Fruit fly (Drosophila melanogaster) whole organism, prepupa: ENCODE data around the gene CG17919.

ENCODE experiments used
- Blimp-1 ChIP-seq: fragments of 200-800 bp; sonication (Bioruptor generic); optimal IDR thresholded peaks from 3 replicates; lab custom pipeline; 2017; ENCODE audit warnings: missing biosample characterization, missing genetic modification characterization, mild to moderate bottlenecking, moderate library complexity, missing genetic modification reagents
- CG10631 ChIP-seq: fragments of 200-800 bp; sonication (Bioruptor generic); optimal IDR thresholded peaks from 2 replicates; lab custom pipeline; 2016; ENCODE audit warnings: missing biosample characterization, missing genetic modification characterization
- CG10669 ChIP-seq: fragments of 200-800 bp; sonication (Bioruptor generic); optimal IDR thresholded peaks from 3 replicates; lab custom pipeline; 2018; ENCODE audit warnings: missing biosample characterization, mild to moderate bottlenecking, missing genetic modification characterization, moderate library complexity
- CG11294 ChIP-seq: fragments of 200-800 bp; sonication (Bioruptor generic); IDR thresholded peaks from 2 replicates; pipeline ENCODE4 v1.3.6; 2022; ENCODE audit warnings: missing biosample characterization, missing genetic modification characterization
- CG11762 ChIP-seq: fragments of 200-800 bp; sonication (Bioruptor generic); optimal IDR thresholded peaks from 3 replicates; lab custom pipeline; 2016; ENCODE audit warnings: missing biosample characterization, missing genetic modification characterization; ENCODE audit not compliant: insufficient read depth
- CG15336 ChIP-seq: fragments of 200-800 bp; sonication (Bioruptor generic); IDR thresholded peaks from 2 replicates; pipeline ENCODE4 v1.3.6; 2022; ENCODE audit warnings: missing biosample characterization, missing genetic modification characterization
- CG1621 ChIP-seq: fragments of 200-800 bp; sonication (Bioruptor generic); optimal IDR thresholded peaks from 3 replicates; lab custom pipeline; 2018; ENCODE audit warnings: missing biosample characterization, mild to moderate bottlenecking, missing genetic modification characterization
- CG3032 ChIP-seq: fragments of 200-800 bp; optimal IDR thresholded peaks from 2 replicates; lab custom pipeline; 2019; ENCODE audit warnings: missing biosample characterization, mild to moderate bottlenecking, missing genetic modification characterization, moderate library complexity
- CG34406 ChIP-seq: fragments of 200-800 bp; sonication (Bioruptor generic); optimal IDR thresholded peaks from 3 replicates; lab custom pipeline; 2016; ENCODE audit warnings: missing biosample characterization, missing genetic modification characterization
- CG3919 ChIP-seq: fragments of 200-800 bp; sonication (Bioruptor generic); optimal IDR thresholded peaks from 3 replicates; lab custom pipeline; 2016; ENCODE audit warnings: missing biosample characterization, missing genetic modification characterization
- CG4318 ChIP-seq: fragments of 200-800 bp; sonication (Bioruptor generic); optimal IDR thresholded peaks from 3 replicates; lab custom pipeline; 2017; ENCODE audit warnings: missing biosample characterization, mild to moderate bottlenecking, missing genetic modification characterization
- CG6854 ChIP-seq: fragments of 200-800 bp; sonication (Bioruptor generic); optimal IDR thresholded peaks from 2 replicates; lab custom pipeline; 2017; ENCODE audit warnings: missing biosample characterization, mild to moderate bottlenecking, missing genetic modification characterization
- CG8119 ChIP-seq: fragments of 200-800 bp; sonication (Bioruptor generic); IDR thresholded peaks from 3 replicates; pipeline ENCODE4 v1.3.6; 2022; ENCODE audit warnings: missing biosample characterization, missing genetic modification characterization
- CG8319 ChIP-seq: fragments of 200-800 bp; sonication (Bioruptor generic); optimal IDR thresholded peaks from 3 replicates; lab custom pipeline; 2016; ENCODE audit warnings: missing biosample characterization, missing genetic modification characterization
- Eip78C ChIP-seq: fragments of 200-800 bp; sonication (Bioruptor generic); peaks from one replicate; lab custom pipeline; 2016; ENCODE audit warnings: missing biosample characterization, missing genetic modification characterization
- Ets21C ChIP-seq: fragments of 200-800 bp; sonication (Bioruptor generic); optimal IDR thresholded peaks from 3 replicates; lab custom pipeline; 2016; ENCODE audit warnings: missing biosample characterization, missing genetic modification characterization
- Ets96B ChIP-seq: fragments of 200-800 bp; optimal IDR thresholded peaks from 2 replicates; lab custom pipeline; 2019; ENCODE audit warnings: missing biosample characterization, mild to moderate bottlenecking, missing genetic modification characterization, moderate library complexity
- Gug ChIP-seq: fragments of 200-800 bp; sonication (Bioruptor generic); IDR thresholded peaks from 2 replicates; pipeline ENCODE4 v1.3.6; 2022; ENCODE audit warnings: missing biosample characterization, missing genetic modification characterization
- Hr39 ChIP-seq: fragments of 200-800 bp; sonication (Bioruptor generic); optimal IDR thresholded peaks from 2 replicates; lab custom pipeline; 2016; ENCODE audit warnings: missing biosample characterization, missing genetic modification characterization
- Hr4 ChIP-seq: fragments of 200-800 bp; sonication (Bioruptor generic); optimal IDR thresholded peaks from 3 replicates; lab custom pipeline; 2016; ENCODE audit warnings: missing biosample characterization, missing genetic modification characterization
- Lpt ChIP-seq: fragments of 200-800 bp; sonication (Bioruptor generic); optimal IDR thresholded peaks from 3 replicates; lab custom pipeline; 2016; ENCODE audit warnings: missing biosample characterization, missing genetic modification characterization
- Met ChIP-seq: fragments of 200-800 bp; sonication (Bioruptor generic); optimal IDR thresholded peaks from 3 replicates; lab custom pipeline; 2016; ENCODE audit warnings: missing biosample characterization, missing genetic modification characterization
- OdsH ChIP-seq: fragments of 200-800 bp; sonication (Bioruptor generic); optimal IDR thresholded peaks from 3 replicates; lab custom pipeline; 2016; ENCODE audit warnings: missing biosample characterization, missing genetic modification characterization
- Sox14 ChIP-seq: fragments of 200-800 bp; sonication (Bioruptor generic); optimal IDR thresholded peaks from 3 replicates; lab custom pipeline; 2016; ENCODE audit warnings: missing biosample characterization, missing genetic modification characterization
- acj6 ChIP-seq: fragments of 200-800 bp; sonication (Bioruptor generic); optimal IDR thresholded peaks from 3 replicates; lab custom pipeline; 2016; ENCODE audit warnings: missing biosample characterization, missing genetic modification characterization
- cyc ChIP-seq: fragments of 200-800 bp; sonication (Bioruptor generic); optimal IDR thresholded peaks from 3 replicates; lab custom pipeline; 2016; ENCODE audit warnings: missing biosample characterization, missing genetic modification characterization
- esn ChIP-seq: fragments of 200-800 bp; sonication (Bioruptor generic); optimal IDR thresholded peaks from 2 replicates; lab custom pipeline; 2016; ENCODE audit warnings: missing biosample characterization, mild to moderate bottlenecking, missing genetic modification characterization, moderate library complexity
- fd59A ChIP-seq: fragments of 200-800 bp; sonication (Bioruptor generic); optimal IDR thresholded peaks from 2 replicates; lab custom pipeline; 2017; ENCODE audit warnings: missing biosample characterization, mild to moderate bottlenecking, missing genetic modification characterization, missing genetic modification reagents
- fd85E ChIP-seq: fragments of 200-800 bp; sonication (Bioruptor generic); optimal IDR thresholded peaks from 3 replicates; lab custom pipeline; 2016; ENCODE audit warnings: missing biosample characterization, missing genetic modification characterization
- net ChIP-seq: fragments of 200-800 bp; sonication (Bioruptor generic); optimal IDR thresholded peaks from 3 replicates; lab custom pipeline; 2016; ENCODE audit warnings: missing biosample characterization, missing genetic modification characterization
- pdm3 ChIP-seq: fragments of 200-800 bp; sonication (Bioruptor generic); optimal IDR thresholded peaks from 3 replicates; lab custom pipeline; 2016; ENCODE audit warnings: missing biosample characterization, missing genetic modification characterization
- salr ChIP-seq, 2 experiments: fragments of 200-800 bp; sonication (Bioruptor generic); optimal IDR thresholded peaks; 3 replicates each; lab custom pipeline; 2016 to 2018; ENCODE audit warnings: missing biosample characterization in 2 of 2, missing genetic modification characterization in 2 of 2, mild to moderate bottlenecking in 1 of 2
- ss ChIP-seq, 2 experiments: fragments of 200-800 bp; sonication (Bioruptor generic); optimal IDR thresholded peaks; 2 replicates in 1 of 2; 3 replicates in 1 of 2; lab custom pipeline; 2017 to 2018; ENCODE audit warnings: mild to moderate bottlenecking in 2 of 2, missing biosample characterization in 2 of 2, missing genetic modification characterization in 2 of 2, moderate library complexity in 1 of 2
- topi ChIP-seq: fragments of 200-800 bp; sonication (Bioruptor generic); optimal IDR thresholded peaks from 3 replicates; lab custom pipeline; 2016; ENCODE audit warnings: missing biosample characterization, missing genetic modification characterization

CG17919 gene

DNA sequence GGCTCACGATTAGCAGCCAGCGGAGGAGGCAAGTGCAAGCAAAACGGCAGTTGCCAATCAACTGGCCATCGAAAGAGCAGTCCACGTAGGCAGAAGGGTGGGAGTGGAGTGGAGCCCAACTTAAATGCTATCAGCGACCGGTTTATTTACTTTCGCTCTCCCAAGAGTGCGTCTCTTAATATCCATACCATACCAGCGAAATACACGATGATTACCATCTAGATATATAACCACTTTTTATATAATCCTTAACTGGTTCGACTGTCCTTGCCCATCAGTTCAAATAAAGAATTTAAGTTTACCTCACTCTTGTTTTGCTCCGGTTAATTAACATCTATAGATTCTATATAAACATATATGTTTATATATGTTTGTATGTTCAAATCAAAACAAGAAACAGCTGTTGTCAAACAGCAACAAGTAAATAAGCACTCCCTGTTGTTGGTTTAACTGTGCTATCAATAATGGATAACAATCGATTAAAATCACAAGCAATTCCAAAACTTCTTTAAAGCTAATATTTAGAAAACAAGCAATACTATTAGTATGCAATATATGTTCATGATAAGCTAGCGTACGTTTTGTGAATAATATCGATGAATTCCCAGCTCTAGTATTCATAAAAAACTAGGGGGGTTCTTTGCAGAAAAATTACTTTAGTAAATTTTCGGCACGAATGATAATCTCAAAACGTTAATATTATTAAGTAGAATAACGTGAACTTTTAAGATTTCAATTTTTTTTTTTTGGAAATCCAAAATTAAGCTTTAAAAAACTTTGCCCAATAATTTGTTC lies 29.9 kb downstream of the CG17919 start (continued):
- TF ChIP-seq salr (GFP tag; optimal IDR thresholded peaks at IDR 0.05; lab: Kevin White, UChicago) (no peak), CG15336 (peak; percentile 33; the same call in 1 of the 2 replicates), Hr4 (GFP tag; lab: Kevin White, UChicago) (peak; percentile 60), fd59A (GFP tag; lab: Kevin White, UChicago) (no peak), Lpt (no peak), CG10669 (GFP tag; lab: Kevin White, UChicago) (peak; percentile 21), CG8119 (peak; percentile 60), CG1621 (no peak), Sox14 (peak; percentile 52), net (GFP tag; lab: Kevin White, UChicago) (peak; percentile 36), CG3032 (tag; lab: Kevin White, UChicago) (peak; percentile 14), OdsH (GFP tag; lab: Kevin White, UChicago) (peak; percentile 59), Met (peak; percentile 55), CG4318 (GFP tag; lab: Kevin White, UChicago) (no peak), CG11294 (GFP tag; lab: Robert Waterston, UW) (no peak), CG6854 (GFP tag; lab: Kevin White, UChicago) (peak; percentile 4), cyc (GFP tag; lab: Kevin White, UChicago) (peak; percentile 27), pdm3 (GFP tag; lab: Kevin White, UChicago) (peak; percentile 47), fd85E (GFP tag; lab: Kevin White, UChicago) (peak; percentile 29), Hr39 (GFP tag; lab: Kevin White, UChicago) (peak; percentile 44), topi (peak; percentile 47), acj6 (GFP tag; lab: Kevin White, UChicago) (peak; percentile 48), esn (GFP tag; lab: Kevin White, UChicago) (peak; percentile 69), Gug (GFP tag; lab: Robert Waterston, UW) (no peak)

DNA sequence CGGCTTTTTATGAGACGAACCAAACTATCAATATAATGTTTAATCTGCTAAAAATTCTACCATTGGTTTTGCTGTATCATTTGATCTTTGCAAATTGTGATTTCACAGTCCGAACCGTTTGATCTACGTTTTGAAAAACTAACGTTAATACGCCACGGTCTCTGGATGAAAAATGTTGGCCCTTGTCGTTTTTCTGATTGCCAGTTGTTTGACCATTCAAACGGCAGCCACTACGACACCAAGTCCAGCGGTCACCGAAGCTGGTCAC lies 30.4 kb downstream of the CG17919 start, which contains the start of gene CG42564:
Gene CG42564, plus strand, starts transcription at position 169 of the 268 bp plus-strand sequence.
- TF ChIP-seq CG11762 (GFP tag; lab: Kevin White, UChicago) (no peak), esn (GFP tag; lab: Kevin White, UChicago) (peak; percentile 33)

DNA sequence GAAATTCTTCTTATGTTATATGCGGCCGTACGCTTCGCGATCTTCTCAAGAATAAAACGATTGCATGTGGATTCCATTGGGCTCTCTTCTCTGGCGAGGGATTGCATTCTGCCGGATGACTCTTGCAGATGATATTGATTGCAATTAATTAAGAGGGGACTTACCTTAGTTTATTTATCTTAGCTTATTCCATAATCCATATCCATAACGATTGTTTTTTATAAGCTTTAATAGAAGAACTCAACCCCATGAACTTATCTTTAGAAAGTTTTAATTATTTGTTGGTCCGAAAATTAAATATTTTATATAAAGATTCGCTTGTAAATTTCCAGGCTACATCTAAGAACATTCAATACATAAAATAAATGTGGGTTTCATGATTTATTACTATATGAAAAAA lies 32.1 kb downstream of the CG17919 start, which contains the start of gene CRAT:
Gene CRAT, minus strand, starts transcription at position 101 of the 400 bp plus-strand sequence.
- TF ChIP-seq Ets96B (tag; lab: Kevin White, UChicago): no peak
- no peak for TF ChIP-seq ss (GFP tag; optimal IDR thresholded peaks at IDR 0.05; lab: Kevin White, UChicago)
- TF ChIP-seq Hr4 (GFP tag; lab: Kevin White, UChicago): no peak
- TF ChIP-seq OdsH (GFP tag; lab: Kevin White, UChicago): no peak
- no peak for TF ChIP-seq CG8319 (GFP tag; lab: Kevin White, UChicago)
- no peak for TF ChIP-seq CG1621
- no peak for TF ChIP-seq Eip78C
- TF ChIP-seq Ets21C: no peak
- no peak for TF ChIP-seq salr (GFP tag; optimal IDR thresholded peaks at IDR 0.05; lab: Kevin White, UChicago)
- TF ChIP-seq Blimp-1 (GFP tag; lab: Kevin White, UChicago): no peak
- TF ChIP-seq CG3919 (GFP tag; lab: Kevin White, UChicago): no peak
- TF ChIP-seq CG34406 (GFP tag; lab: Kevin White, UChicago): no peak
- no peak for TF ChIP-seq topi
- TF ChIP-seq CG10669 (GFP tag; lab: Kevin White, UChicago): no peak
- TF ChIP-seq CG15336: no peak
- TF ChIP-seq Gug (GFP tag; lab: Robert Waterston, UW): no peak
- no peak for TF ChIP-seq CG10631 (GFP tag; lab: Kevin White, UChicago)
- no peak for TF ChIP-seq pdm3 (GFP tag; lab: Kevin White, UChicago)
- TF ChIP-seq CG11762 (GFP tag; lab: Kevin White, UChicago): no peak
- TF ChIP-seq CG11294 (GFP tag; lab: Robert Waterston, UW): no peak
